Fruit fly (Drosophila melanogaster): Measurements from ENCODE around the gene CG14662.
A peak's percentile ranks its signal among the peaks of the same experiment; 100 is the strongest.

CG14662 gene

dm6 chr3R:4952571-4952929 lies 31.5 kb downstream of the CG14662 start, which contains the start of gene Ubc6 (continued):
- TF ChIP-seq CG6683 (GFP tag; optimal IDR thresholded peaks at IDR 0.05) (peak; percentile 56), CG7928 (GFP tag; optimal IDR thresholded peaks at IDR 0.05) (peak; percentile 51), PHDP (tag; optimal IDR thresholded peaks at IDR 0.05) (peak; percentile 13), dm (GFP tag; optimal IDR thresholded peaks at IDR 0.05) (peak; percentile 75), run (tag; optimal IDR thresholded peaks at IDR 0.05) (no peak), crc (GFP tag; optimal IDR thresholded peaks at IDR 0.05) (no peak), Vsx1 (GFP tag; optimal IDR thresholded peaks at IDR 0.05) (no peak), CG3995 (GFP tag; optimal IDR thresholded peaks at IDR 0.05) (peak; percentile 49), CG14050 (GFP tag; IDR thresholded peaks at IDR 0.05) (no peak), D19A (tag; optimal IDR thresholded peaks at IDR 0.05) (no peak), btn (GFP tag; optimal IDR thresholded peaks at IDR 0.05) (no peak), sna (GFP tag; IDR thresholded peaks at IDR 0.05; ENCODE audit: partially characterized antibody) (no peak), CG8290 (GFP tag; optimal IDR thresholded peaks at IDR 0.05) (peak; percentile 86), CG8290 (tag; optimal IDR thresholded peaks at IDR 0.05) (peak; percentile 40 to 91), CG11093 (GFP tag; IDR thresholded peaks at IDR 0.05) (peak; percentile 37; the same call in 1 of the 3 replicates), CG13123 (GFP tag; optimal IDR thresholded peaks at IDR 0.05) (peak; percentile 50), CG3163 (GFP tag; optimal IDR thresholded peaks at IDR 0.05) (peak; percentile 52), CG14441 (GFP tag; IDR thresholded peaks at IDR 0.05) (no peak), tx (GFP tag; optimal IDR thresholded peaks at IDR 0.05) (peak; percentile 71), psq (GFP tag; optimal IDR thresholded peaks at IDR 0.05) (peak; percentile 52), D19B (GFP tag; optimal IDR thresholded peaks at IDR 0.05) (no peak), CG10959 (GFP tag; IDR thresholded peaks at IDR 0.05) (no peak), sqz (GFP tag; optimal IDR thresholded peaks at IDR 0.05) (no peak), CG17829 (tag; optimal IDR thresholded peaks at IDR 0.05) (peak; percentile 78), CG17361 (GFP tag; IDR thresholded peaks at IDR 0.05) (no peak), slou (GFP tag; optimal IDR thresholded peaks at IDR 0.05) (peak; percentile 40), Hsf (GFP tag; optimal IDR thresholded peaks at IDR 0.05) (peak; percentile 76), CG9876 (GFP tag; optimal IDR thresholded peaks at IDR 0.05) (peak; percentile 76), CG3726 (GFP tag; IDR thresholded peaks at IDR 0.05) (no peak), zen (tag; optimal IDR thresholded peaks at IDR 0.05) (peak; percentile 80), Asciz (GFP tag; optimal IDR thresholded peaks at IDR 0.05) (no peak), sima (GFP tag; optimal IDR thresholded peaks at IDR 0.05) (no peak), E2f2 (GFP tag; IDR thresholded peaks at IDR 0.05) (no peak), Ptx1 (GFP tag; IDR thresholded peaks at IDR 0.05) (no peak), CG30431 (GFP tag; optimal IDR thresholded peaks at IDR 0.05) (peak; percentile 41), grn (GFP tag; optimal IDR thresholded peaks at IDR 0.05) (peak; percentile 65), CG12769 (tag; optimal IDR thresholded peaks at IDR 0.05) (peak; percentile 75), Dfd (GFP tag; optimal IDR thresholded peaks at IDR 0.05) (no peak), schlank (tag; optimal IDR thresholded peaks at IDR 0.05) (peak; percentile 0), Dad (GFP tag; optimal IDR thresholded peaks at IDR 0.05) (peak; percentile 74), CrebB (tag; optimal IDR thresholded peaks at IDR 0.05) (peak; percentile 71), inv (GFP tag; IDR thresholded peaks at IDR 0.05; ENCODE audit: partially characterized antibody) (no peak), mirr (GFP tag; optimal IDR thresholded peaks at IDR 0.05) (peak; percentile 24), danr (GFP tag; IDR thresholded peaks at IDR 0.05) (no peak), CG11560 (tag; IDR thresholded peaks at IDR 0.05) (no peak), repo (GFP tag; optimal IDR thresholded peaks at IDR 0.05) (peak; percentile 57), CG14014 (GFP tag; IDR thresholded peaks at IDR 0.05) (no peak), pita (GFP tag; optimal IDR thresholded peaks at IDR 0.05) (no peak), Usf (GFP tag; optimal IDR thresholded peaks at IDR 0.05) (no peak), wek (GFP tag; optimal IDR thresholded peaks at IDR 0.05) (no peak), jigr1 (GFP tag; IDR thresholded peaks at IDR 0.05) (no peak), chif (GFP tag; optimal IDR thresholded peaks at IDR 0.05) (peak; percentile 22 to 81), B-H2 (GFP tag; optimal IDR thresholded peaks at IDR 0.05) (peak; percentile 64)
